Worm (Caenorhabditis elegans) whole organism, young adult: ENCODE results near the gene Y4C6B.2.

Experiments used
- F57A8.1 ChIP-seq: fragments of 200-800 bp; sonication (Bioruptor generic); optimal IDR thresholded peaks from 2 replicates; lab custom pipeline; 2018; ENCODE audit warnings: mild to moderate bottlenecking, missing genetic modification characterization, moderate library complexity, missing compliant biosample characterization
- Y53F4B.3 ChIP-seq: fragments of 200-800 bp; sonication (Bioruptor generic); IDR thresholded peaks from 2 replicates; pipeline ENCODE4 v1.3.6; 2022; ENCODE audit warnings: missing genetic modification reagents, missing genetic modification characterization, missing compliant biosample characterization
- ama-1 ChIP-seq, 3 experiments: fragments of 150-350 bp in 1 of 3; sonication (generic microtip) in 2 of 3; optimal IDR thresholded peaks; 2 replicates each; lab custom pipeline; 2014 to 2018; ENCODE audit warnings: missing biosample characterization in 2 of 3, missing genetic modification characterization in 2 of 3, missing genetic modification reagents in 2 of 3
- dpff-1 ChIP-seq: sonication (generic microtip); optimal IDR thresholded peaks from 2 replicates; lab custom pipeline; 2017; ENCODE audit warnings: mild to moderate bottlenecking, missing genetic modification characterization, missing compliant biosample characterization
- dpl-1 ChIP-seq: fragments of 150-350 bp; optimal IDR thresholded peaks from 2 replicates; lab custom pipeline; 2014; ENCODE audit warnings: missing biosample characterization, missing genetic modification reagents, missing genetic modification characterization
- egl-18 ChIP-seq: fragments of 200-800 bp; sonication (Bioruptor generic); IDR thresholded peaks from 2 replicates; pipeline ENCODE4 v1.3.6; 2022; ENCODE audit warnings: missing genetic modification reagents, missing genetic modification characterization, missing compliant biosample characterization
- fkh-3 ChIP-seq: sonication (generic microtip); optimal IDR thresholded peaks from 2 replicates; lab custom pipeline; 2016; ENCODE audit warnings: mild to moderate bottlenecking, missing genetic modification characterization, missing compliant biosample characterization
- hsf-1 ChIP-seq: fragments of 200-800 bp; sonication (Bioruptor generic); IDR thresholded peaks from 2 replicates; pipeline ENCODE4 v1.3.6; 2022; ENCODE audit warnings: missing genetic modification reagents, missing genetic modification characterization, missing compliant biosample characterization
- lsy-27 ChIP-seq: sonication (generic microtip); optimal IDR thresholded peaks from 2 replicates; lab custom pipeline; 2017; ENCODE audit warnings: missing genetic modification characterization, mild to moderate bottlenecking, missing compliant biosample characterization, antibody characterized with exemption, missing genotype, borderline replicate concordance; ENCODE audit not compliant: insufficient read depth
- nhr-90 ChIP-seq: sonication (generic microtip); optimal IDR thresholded peaks from 2 replicates; lab custom pipeline; 2016; ENCODE audit warnings: missing genotype, mild to moderate bottlenecking, missing genetic modification characterization, missing compliant biosample characterization
- sea-2 ChIP-seq: fragments of 200-800 bp; sonication (Bioruptor generic); IDR thresholded peaks from 2 replicates; pipeline ENCODE4 v1.3.6; 2022; ENCODE audit warnings: missing genetic modification characterization, missing compliant biosample characterization
- tbp1 ChIP-seq: fragments of 200-800 bp; sonication (Bioruptor generic); optimal IDR thresholded peaks from 2 replicates; lab custom pipeline; 2018; ENCODE audit warnings: mild to moderate bottlenecking, missing genetic modification characterization, missing compliant biosample characterization
- unc-62 ChIP-seq: fragments of 150-350 bp; optimal IDR thresholded peaks from 2 replicates; lab custom pipeline; 2014; ENCODE audit warnings: missing biosample characterization, missing genetic modification reagents, missing genetic modification characterization
- zim-3 ChIP-seq: sonication (generic microtip); optimal IDR thresholded peaks from 2 replicates; lab custom pipeline; 2017; ENCODE audit warnings: mild to moderate bottlenecking, missing genetic modification characterization, moderate library complexity, missing compliant biosample characterization

ce11 chrIV:5368860-5369259, 29.5 kb downstream of the Y4C6B.2 start:
- no peak for TF ChIP-seq ama-1 (optimal IDR thresholded peaks at IDR 0.05; lab: Kevin White, UChicago)
- no peak for TF ChIP-seq ama-1 (GFP tag; optimal IDR thresholded peaks at IDR 0.05; lab: Kevin White, UChicago)
- TF ChIP-seq F57A8.1 (GFP tag; lab: Kevin White, UChicago), result no peak
- TF ChIP-seq lsy-27, result no peak
- TF ChIP-seq unc-62, result no peak
- TF ChIP-seq Y53F4B.3, result no peak
- no peak for TF ChIP-seq dpff-1 (tag; lab: Kevin White, UChicago)
- TF ChIP-seq egl-18 (GFP tag; lab: Robert Waterston, UW), result peak; percentile 63; the same call in 1 of the 2 replicates
- no peak for TF ChIP-seq sea-2 (GFP tag; lab: Robert Waterston, UW)
- no peak for TF ChIP-seq fkh-3
- TF ChIP-seq tbp1 (GFP tag; lab: Kevin White, UChicago), result peak; percentile 8
- TF ChIP-seq dpl-1 (GFP tag; lab: Kevin White, UChicago), result no peak
- TF ChIP-seq hsf-1, result no peak
- no peak for TF ChIP-seq nhr-90 (tag; lab: Kevin White, UChicago)
- no peak for TF ChIP-seq zim-3 (tag; lab: Kevin White, UChicago)
